Worm (Caenorhabditis elegans): ENCODE results near the gene idpb-2.

- TF ChIP-seq nhr-77 (tag; optimal IDR thresholded peaks at IDR 0.05), result no peak
- TF ChIP-seq blmp-1 (tag; optimal IDR thresholded peaks at IDR 0.05), result peak; percentile 20
- TF ChIP-seq jun-1 (tag; optimal IDR thresholded peaks at IDR 0.05), result no peak
- no peak for TF ChIP-seq nhr-237 (tag; optimal IDR thresholded peaks at IDR 0.05)
- no peak for TF ChIP-seq C34B4.2 (tag; optimal IDR thresholded peaks at IDR 0.05)
- TF ChIP-seq nhr-71 (tag; optimal IDR thresholded peaks at IDR 0.05), result no peak
- TF ChIP-seq unc-86 (tag; optimal IDR thresholded peaks at IDR 0.05), result no peak
- TF ChIP-seq nhr-76 (tag; optimal IDR thresholded peaks at IDR 0.05), result no peak
- no peak for TF ChIP-seq unc-62 (GFP tag; optimal IDR thresholded peaks at IDR 0.05)
These were observed 29.5 kb downstream of the idpb-2 start, which contains the start of gene golg-2 for ce11 chrII:5039912-5040311.

Data from whole organism, L1 larva.